ENCODE assay signal across 5 worm cellular contexts in the genomic region with DNA sequence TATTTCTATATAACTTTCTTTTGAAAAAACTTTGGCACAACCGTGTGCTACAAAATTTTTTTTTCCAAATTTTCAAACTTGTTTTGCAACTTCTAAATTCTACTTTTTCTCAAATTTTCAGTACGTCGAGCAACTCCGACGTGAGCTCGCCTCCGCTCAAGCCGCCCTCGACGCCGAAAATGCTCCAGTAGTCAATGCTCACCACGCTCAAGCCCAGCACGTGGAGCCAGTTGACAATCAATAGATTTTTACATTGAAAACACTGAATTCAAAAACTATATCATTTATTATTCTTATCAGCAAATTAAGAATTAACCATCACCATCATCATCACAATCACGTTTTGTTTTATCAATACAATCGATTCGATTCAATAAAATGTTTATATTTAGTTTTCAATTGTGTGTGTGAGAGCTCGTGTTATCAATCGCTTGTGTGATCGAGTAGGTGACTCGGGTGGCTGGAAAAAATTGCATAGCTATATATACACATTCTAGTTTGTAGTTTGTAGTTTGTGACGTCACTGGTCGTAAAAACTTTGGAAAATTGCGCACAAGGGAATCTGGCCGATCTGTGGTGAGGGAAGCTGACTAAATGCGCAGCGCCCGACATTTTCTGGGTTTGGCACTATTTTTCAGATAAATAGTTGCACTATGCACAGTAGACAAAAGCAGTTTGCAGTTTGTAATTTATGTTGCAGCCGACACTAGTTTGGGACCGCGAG.
A peak's percentile ranks its signal among the peaks of the same experiment; 100 is the strongest.
TF ChIP-seq lines count a peak whose summit lies in the region.

No protein-coding gene starts in this region.

TF ChIP-seq in whole organism, L1 larva, 84 proteins besides CTCF, POLR2A, EP300 and RAD21 (continued from another document):
- TF ChIP-seq snu-23 (GFP tag; optimal IDR thresholded peaks at IDR 0.05; lab: Kevin White, UChicago) (no peak), isw-1 (GFP tag; IDR thresholded peaks at IDR 0.05; lab: Robert Waterston, UW) (no peak), nhr-71 (tag; optimal IDR thresholded peaks at IDR 0.05; lab: Kevin White, UChicago) (peak; percentile 54), nhr-90 (tag; optimal IDR thresholded peaks at IDR 0.05; lab: Kevin White, UChicago; ENCODE audit: poor library complexity) (peak; percentile 15), efl-3 (GFP tag; optimal IDR thresholded peaks at IDR 0.05; lab: Kevin White, UChicago) (no peak), unc-86 (tag; optimal IDR thresholded peaks at IDR 0.05; lab: Kevin White, UChicago) (no peak), aly-2 (tag; optimal IDR thresholded peaks at IDR 0.05; lab: Kevin White, UChicago) (no peak), irx-1 (tag; optimal IDR thresholded peaks at IDR 0.05; lab: Kevin White, UChicago) (no peak), hlh-4 (tag; optimal IDR thresholded peaks at IDR 0.05; lab: Kevin White, UChicago) (no peak), C04F5.9 (tag; optimal IDR thresholded peaks at IDR 0.05; lab: Kevin White, UChicago) (no peak), egl-27 (tag; optimal IDR thresholded peaks at IDR 0.05; lab: Kevin White, UChicago) (no peak), ztf-11 (tag; optimal IDR thresholded peaks at IDR 0.05; lab: Kevin White, UChicago) (no peak)

TF ChIP-seq in whole organism, L2 larva, 48 proteins besides CTCF, POLR2A, EP300 and RAD21 (continued from another document):
- peak; percentile 4 for TF ChIP-seq nhr-21 (tag; optimal IDR thresholded peaks at IDR 0.05; lab: Kevin White, UChicago)
- no peak for TF ChIP-seq ZK546.5 (tag; optimal IDR thresholded peaks at IDR 0.05; lab: Kevin White, UChicago)
- no peak for TF ChIP-seq ztf-11 (tag; optimal IDR thresholded peaks at IDR 0.05; lab: Kevin White, UChicago)
- peak; percentile 24 for TF ChIP-seq nhr-129 (tag; optimal IDR thresholded peaks at IDR 0.05; lab: Kevin White, UChicago)
- TF ChIP-seq egl-27 (tag; optimal IDR thresholded peaks at IDR 0.05; lab: Kevin White, UChicago), result no peak
- TF ChIP-seq skn-1 (tag; optimal IDR thresholded peaks at IDR 0.05; lab: Kevin White, UChicago), result peak; percentile 19
- TF ChIP-seq ztf-1 (GFP tag; conservative IDR thresholded peaks at IDR 0.05; lab: Robert Waterston, UW), result no peak
- TF ChIP-seq fos-1 (tag; optimal IDR thresholded peaks at IDR 0.05; lab: Kevin White, UChicago), result peak; percentile 75
- TF ChIP-seq mdl-1 (tag; optimal IDR thresholded peaks at IDR 0.05; lab: Kevin White, UChicago), result no peak
- no peak for TF ChIP-seq elt-3 (tag; optimal IDR thresholded peaks at IDR 0.05; lab: Kevin White, UChicago)
- TF ChIP-seq crh-2 (tag; optimal IDR thresholded peaks at IDR 0.05; lab: Kevin White, UChicago), result peak; percentile 57
- peak; percentile 42 for TF ChIP-seq F13H6.1 (tag; optimal IDR thresholded peaks at IDR 0.05; lab: Kevin White, UChicago)
- no peak for TF ChIP-seq sem-4 (tag; optimal IDR thresholded peaks at IDR 0.05; lab: Kevin White, UChicago)
- TF ChIP-seq zag-1 (tag; optimal IDR thresholded peaks at IDR 0.05; lab: Kevin White, UChicago), result no peak
- no peak for TF ChIP-seq aly-2 (tag; optimal IDR thresholded peaks at IDR 0.05; lab: Kevin White, UChicago)
- peak; percentile 12 for TF ChIP-seq lin-13 (GFP tag; optimal IDR thresholded peaks at IDR 0.05; lab: Kevin White, UChicago)
- TF ChIP-seq sma-9 (GFP tag; optimal IDR thresholded peaks at IDR 0.05; lab: Kevin White, UChicago), result peak; percentile 50
- no peak for TF ChIP-seq sma-9 (tag; optimal IDR thresholded peaks at IDR 0.05; lab: Kevin White, UChicago)
- no peak for TF ChIP-seq unc-62 (GFP tag; optimal IDR thresholded peaks at IDR 0.05; lab: Kevin White, UChicago)
- TF ChIP-seq ama-1 (optimal IDR thresholded peaks at IDR 0.05; lab: Kevin White, UChicago), result peak; percentile 22
- TF ChIP-seq nhr-23 (tag; optimal IDR thresholded peaks at IDR 0.05; lab: Kevin White, UChicago), result no peak

TF ChIP-seq in whole organism, L3 larva, 47 proteins besides CTCF, POLR2A, EP300 and RAD21 (continued from another document):
- no peak for TF ChIP-seq zag-1 (tag; optimal IDR thresholded peaks at IDR 0.05; lab: Kevin White, UChicago)
- no peak for TF ChIP-seq fkh-10 (GFP tag; optimal IDR thresholded peaks at IDR 0.05; lab: Kevin White, UChicago)
- peak; percentile 27 for TF ChIP-seq nfya-1 (tag; optimal IDR thresholded peaks at IDR 0.05; lab: Kevin White, UChicago; ENCODE audit: insufficient read depth)
- no peak for TF ChIP-seq hmg-11 (tag; optimal IDR thresholded peaks at IDR 0.05; lab: Kevin White, UChicago)
- peak; percentile 87 for TF ChIP-seq pqm-1 (tag; optimal IDR thresholded peaks at IDR 0.05; lab: Kevin White, UChicago)

TF ChIP-seq in whole organism, L4 larva, 104 proteins besides CTCF, POLR2A, EP300 and RAD21 (continued from another document):
- TF ChIP-seq hlh-11 (tag; optimal IDR thresholded peaks at IDR 0.05; lab: Kevin White, UChicago) (peak; percentile 78), mxl-3 (GFP tag; optimal IDR thresholded peaks at IDR 0.05; lab: Kevin White, UChicago) (peak; percentile 59), nhr-42 (GFP tag; IDR thresholded peaks at IDR 0.05; lab: Robert Waterston, UW) (peak; percentile 67), vab-7 (GFP tag; IDR thresholded peaks at IDR 0.05; lab: Robert Waterston, UW) (no peak), hmg-1.1 (GFP tag; IDR thresholded peaks at IDR 0.05; lab: Robert Waterston, UW) (0 out of 2 replicates have a peak, but pooled peaks have one; percentile 6), nhr-28 (tag; optimal IDR thresholded peaks at IDR 0.05; lab: Kevin White, UChicago) (peak; percentile 93), hlh-30 (tag; optimal IDR thresholded peaks at IDR 0.05; lab: Kevin White, UChicago; ENCODE audit: insufficient read depth) (peak; percentile 83), fos-1 (tag; optimal IDR thresholded peaks at IDR 0.05; lab: Kevin White, UChicago) (no peak), mep-1 (tag; optimal IDR thresholded peaks at IDR 0.05; lab: Kevin White, UChicago) (peak; percentile 70), arid-1 (GFP tag; conservative IDR thresholded peaks at IDR 0.05; lab: Robert Waterston, UW) (no peak), T26A8.4 (GFP tag; IDR thresholded peaks at IDR 0.05; lab: Robert Waterston, UW) (peak; percentile 73), mdl-1 (tag; optimal IDR thresholded peaks at IDR 0.05; lab: Kevin White, UChicago) (peak in 1 of 2 experiments; percentile 57), dpl-1 (GFP tag; optimal IDR thresholded peaks at IDR 0.05; lab: Kevin White, UChicago) (no peak), nhr-111 (GFP tag; optimal IDR thresholded peaks at IDR 0.05; lab: Kevin White, UChicago) (no peak), lin-1 (GFP tag; IDR thresholded peaks at IDR 0.05; lab: Robert Waterston, UW) (0 out of 2 replicates have a peak, but pooled peaks have one; percentile 12), spr-3 (GFP tag; optimal IDR thresholded peaks at IDR 0.05; lab: Kevin White, UChicago) (no peak), hif-1 (tag; optimal IDR thresholded peaks at IDR 0.05; lab: Kevin White, UChicago) (peak in 1 of 2 experiments; percentile 62), dmd-6 (GFP tag; IDR thresholded peaks at IDR 0.05; lab: Robert Waterston, UW) (peak; percentile 71), unc-62 (GFP tag; optimal IDR thresholded peaks at IDR 0.05 in 1 of 2; lab: Kevin White, UChicago) (peak in 1 of 2 experiments; percentile 89), unc-62 (tag; optimal IDR thresholded peaks at IDR 0.05; lab: Kevin White, UChicago) (no peak), nhr-77 (tag; optimal IDR thresholded peaks at IDR 0.05; lab: Kevin White, UChicago) (peak; percentile 72), ceh-28 (tag; optimal IDR thresholded peaks at IDR 0.05; lab: Kevin White, UChicago) (no peak), rbr-2 (tag; optimal IDR thresholded peaks at IDR 0.05; lab: Kevin White, UChicago) (no peak), Y105C5A.15 (GFP tag; IDR thresholded peaks at IDR 0.05; lab: Robert Waterston, UW) (no peak), T20F7.1 (GFP tag; optimal IDR thresholded peaks at IDR 0.05; lab: Kevin White, UChicago) (peak; percentile 54), ceh-82 (tag; optimal IDR thresholded peaks at IDR 0.05; lab: Kevin White, UChicago) (no peak), lin-38 (GFP tag; IDR thresholded peaks at IDR 0.05; lab: Robert Waterston, UW) (0 out of 2 replicates have a peak, but pooled peaks have one; percentile 31), egl-43 (GFP tag; IDR thresholded peaks at IDR 0.05; lab: Robert Waterston, UW) (no peak), zip-2 (tag; optimal IDR thresholded peaks at IDR 0.05; lab: Kevin White, UChicago) (peak; percentile 14), nhr-102 (tag; optimal IDR thresholded peaks at IDR 0.05; lab: Kevin White, UChicago) (peak; percentile 91)

TF ChIP-seq in whole organism, young adult, 124 proteins besides CTCF, POLR2A, EP300 and RAD21 (continued from another document):
- TF ChIP-seq snpc-1.1 (tag; optimal IDR thresholded peaks at IDR 0.05; lab: Kevin White, UChicago; ENCODE audit: insufficient read depth) (no peak), mcd-1 (GFP tag; IDR thresholded peaks at IDR 0.05; lab: Robert Waterston, UW) (peak; percentile 22; the same call in 1 of the 2 replicates), B0336.3 (GFP tag; IDR thresholded peaks at IDR 0.05; lab: Robert Waterston, UW) (peak; percentile 92), tbp1 (GFP tag; optimal IDR thresholded peaks at IDR 0.05; lab: Kevin White, UChicago) (peak; percentile 41), fkh-3 (tag; optimal IDR thresholded peaks at IDR 0.05; lab: Kevin White, UChicago) (no peak), F39B2.1 (GFP tag; IDR thresholded peaks at IDR 0.05; lab: Robert Waterston, UW) (0 out of 2 replicates have a peak, but pooled peaks have one; percentile 62), ceh-40 (GFP tag; IDR thresholded peaks at IDR 0.05; lab: Robert Waterston, UW) (no peak), cebp-2 (GFP tag; IDR thresholded peaks at IDR 0.05; lab: Robert Waterston, UW) (0 out of 2 replicates have a peak, but pooled peaks have one; percentile 56), repo-1 (tag; optimal IDR thresholded peaks at IDR 0.05; lab: Kevin White, UChicago) (peak; percentile 75), die-1 (tag; optimal IDR thresholded peaks at IDR 0.05; lab: Kevin White, UChicago) (no peak), ekl-4 (GFP tag; IDR thresholded peaks at IDR 0.05; lab: Robert Waterston, UW) (0 out of 2 replicates have a peak, but pooled peaks have one; percentile 40), atf-7 (tag; optimal IDR thresholded peaks at IDR 0.05; lab: Kevin White, UChicago) (peak; percentile 91), dpl-1 (GFP tag; optimal IDR thresholded peaks at IDR 0.05; lab: Kevin White, UChicago) (no peak), egl-44 (GFP tag; IDR thresholded peaks at IDR 0.05; lab: Robert Waterston, UW) (peak; percentile 57; the same call in 1 of the 2 replicates), F57C9.4 (tag; optimal IDR thresholded peaks at IDR 0.05; lab: Kevin White, UChicago) (no peak), chd-7 (tag; optimal IDR thresholded peaks at IDR 0.05; lab: Kevin White, UChicago) (peak; percentile 64), athp-1 (tag; optimal IDR thresholded peaks at IDR 0.05; lab: Kevin White, UChicago) (peak; percentile 3), aptf-3 (GFP tag; IDR thresholded peaks at IDR 0.05; lab: Robert Waterston, UW) (no peak)
TF ChIP-seq in whole organism, young adult: peak in this region for 24.
